Fruit fly (Drosophila melanogaster) whole organism, embryonic: ENCODE measurements around the gene tmod.

Experiments
- Atf3 ChIP-seq: fragments of 200-800 bp; sonication (Bioruptor generic); optimal IDR thresholded peaks from 3 replicates; lab custom pipeline; 2016; ENCODE audit warnings: missing biosample characterization, missing genetic modification characterization
- CG10209 ChIP-seq: fragments of 200-800 bp; sonication (Bioruptor generic); optimal IDR thresholded peaks from 3 replicates; lab custom pipeline; 2017; ENCODE audit warnings: missing biosample characterization, mild to moderate bottlenecking, missing genetic modification characterization, missing genetic modification reagents
- CG11504 ChIP-seq: fragments of 200-800 bp; sonication (Bioruptor generic); optimal IDR thresholded peaks from 3 replicates; lab custom pipeline; 2019; ENCODE audit warnings: missing biosample characterization, mild to moderate bottlenecking, missing genetic modification characterization, moderate library complexity
- CG11696 ChIP-seq: fragments of 200-800 bp; sonication (Bioruptor generic); IDR thresholded peaks from 2 replicates; pipeline ENCODE4 v1.3.6; 2022; ENCODE audit warnings: missing biosample characterization, missing genetic modification characterization
- CG12219 ChIP-seq: fragments of 200-800 bp; sonication (Bioruptor generic); optimal IDR thresholded peaks from 3 replicates; lab custom pipeline; 2018; ENCODE audit warnings: missing biosample characterization, mild to moderate bottlenecking, missing genetic modification characterization
- CG12236 ChIP-seq: fragments of 200-800 bp; sonication (Bioruptor generic); optimal IDR thresholded peaks from 2 replicates; lab custom pipeline; 2016; ENCODE audit warnings: missing biosample characterization, missing genetic modification characterization
- CG14965 ChIP-seq: fragments of 200-800 bp; sonication (Bioruptor generic); optimal IDR thresholded peaks from 2 replicates; lab custom pipeline; 2016; ENCODE audit warnings: missing biosample characterization, missing genetic modification characterization, borderline replicate concordance
- CG15601 ChIP-seq: fragments of 200-800 bp; sonication (Bioruptor generic); optimal IDR thresholded peaks from 3 replicates; lab custom pipeline; 2019; ENCODE audit warnings: missing biosample characterization, mild to moderate bottlenecking, missing genetic modification characterization, moderate library complexity
- CG16815 ChIP-seq: fragments of 200-800 bp; sonication (Bioruptor generic); optimal IDR thresholded peaks from 3 replicates; lab custom pipeline; 2017; ENCODE audit warnings: missing biosample characterization, mild to moderate bottlenecking, missing genetic modification characterization
- CG16863 ChIP-seq: fragments of 200-800 bp; sonication (Bioruptor generic); optimal IDR thresholded peaks from 3 replicates; lab custom pipeline; 2016; ENCODE audit warnings: missing biosample characterization, missing genetic modification characterization
- CG1832 ChIP-seq: fragments of 200-800 bp; sonication (Bioruptor generic); optimal IDR thresholded peaks from 2 replicates; lab custom pipeline; 2017; ENCODE audit warnings: missing biosample characterization, mild to moderate bottlenecking, missing genetic modification characterization, inconsistent platforms
- CG2199 ChIP-seq: fragments of 200-800 bp; sonication (Bioruptor generic); IDR thresholded peaks from 3 replicates; pipeline ENCODE4 v1.3.6; 2022; ENCODE audit warnings: missing biosample characterization, missing genetic modification characterization
- CG3065 ChIP-seq: fragments of 200-800 bp; sonication (Bioruptor generic); optimal IDR thresholded peaks from 2 replicates; lab custom pipeline; 2016; ENCODE audit warnings: missing biosample characterization, missing genetic modification characterization
- CG31365 ChIP-seq: fragments of 200-800 bp; sonication (Bioruptor generic); optimal IDR thresholded peaks from 2 replicates; lab custom pipeline; 2018; ENCODE audit warnings: missing biosample characterization, mild to moderate bottlenecking, missing genetic modification characterization
- CG34422 ChIP-seq: fragments of 200-800 bp; sonication (Bioruptor generic); IDR thresholded peaks from 3 replicates; pipeline ENCODE4 v1.3.6; 2022; ENCODE audit warnings: missing biosample characterization, missing genetic modification characterization
- CG3847 ChIP-seq: fragments of 200-800 bp; sonication (Bioruptor generic); IDR thresholded peaks from 2 replicates; pipeline ENCODE4 v1.3.6; 2022; ENCODE audit warnings: missing biosample characterization, missing genetic modification characterization
- CG3995 ChIP-seq: fragments of 200-800 bp; sonication (Bioruptor generic); optimal IDR thresholded peaks from 3 replicates; lab custom pipeline; 2016; ENCODE audit warnings: missing biosample characterization, missing genetic modification characterization
- CG4360 ChIP-seq: fragments of 200-800 bp; sonication (Bioruptor generic); IDR thresholded peaks from 2 replicates; pipeline ENCODE4 v1.3.6; 2022; ENCODE audit warnings: missing biosample characterization, missing genetic modification characterization
- CG8089 ChIP-seq: fragments of 200-800 bp; sonication (Bioruptor generic); optimal IDR thresholded peaks from 3 replicates; lab custom pipeline; 2016; ENCODE audit warnings: missing biosample characterization, missing genetic modification characterization
- CG8388 ChIP-seq: fragments of 200-800 bp; sonication (Bioruptor generic); optimal IDR thresholded peaks from 2 replicates; lab custom pipeline; 2019; ENCODE audit warnings: missing biosample characterization, mild to moderate bottlenecking, missing genetic modification characterization, moderate library complexity
- CG9215 ChIP-seq: fragments of 200-800 bp; sonication (Bioruptor generic); IDR thresholded peaks from 2 replicates; pipeline ENCODE4 v1.3.6; 2022; ENCODE audit warnings: missing biosample characterization, missing genetic modification characterization
- CG9437 ChIP-seq: fragments of 200-800 bp; sonication (Bioruptor generic); optimal IDR thresholded peaks from 2 replicates; lab custom pipeline; 2018; ENCODE audit warnings: missing biosample characterization, mild to moderate bottlenecking, missing genetic modification characterization
- CG9797 ChIP-seq: fragments of 200-800 bp; sonication (Bioruptor generic); optimal IDR thresholded peaks from 3 replicates; lab custom pipeline; 2018; ENCODE audit warnings: missing biosample characterization, mild to moderate bottlenecking, missing genetic modification characterization
- CHES-1-like ChIP-seq: fragments of 200-800 bp; sonication (Bioruptor generic); optimal IDR thresholded peaks from 2 replicates; lab custom pipeline; 2016; ENCODE audit warnings: missing biosample characterization, missing genetic modification characterization
- Dp ChIP-seq: fragments of 200-800 bp; sonication (Bioruptor generic); optimal IDR thresholded peaks from 2 replicates; lab custom pipeline; 2018; ENCODE audit warnings: missing biosample characterization, mild to moderate bottlenecking, missing genetic modification characterization, moderate library complexity
- ERR ChIP-seq: fragments of 200-800 bp; sonication (Bioruptor generic); optimal IDR thresholded peaks from 2 replicates; lab custom pipeline; 2016; ENCODE audit warnings: missing biosample characterization, missing genetic modification characterization
- Gug ChIP-seq: fragments of 200-800 bp; sonication (Bioruptor generic); IDR thresholded peaks from 4 replicates; pipeline ENCODE4 v1.3.6; 2022; ENCODE audit warnings: missing biosample characterization, missing genetic modification characterization
- Hey ChIP-seq: fragments of 200-800 bp; sonication (Bioruptor generic); optimal IDR thresholded peaks from 3 replicates; lab custom pipeline; 2018; ENCODE audit warnings: missing biosample characterization, mild to moderate bottlenecking, missing genetic modification characterization
- MTF-1 ChIP-seq: fragments of 200-800 bp; sonication (Bioruptor generic); optimal IDR thresholded peaks from 2 replicates; lab custom pipeline; 2018; ENCODE audit warnings: missing biosample characterization, mild to moderate bottlenecking, missing genetic modification characterization, borderline replicate concordance
- NfI ChIP-seq: fragments of 200-800 bp; sonication (Bioruptor generic); optimal IDR thresholded peaks from 3 replicates; lab custom pipeline; 2018; ENCODE audit warnings: missing biosample characterization, mild to moderate bottlenecking, missing genetic modification characterization, moderate library complexity
- Poxn ChIP-seq: fragments of 200-800 bp; sonication (Bioruptor generic); IDR thresholded peaks from 2 replicates; pipeline ENCODE4 v1.3.6; 2022; ENCODE audit warnings: missing biosample characterization, missing genetic modification characterization
- Spps ChIP-seq: fragments of 200-800 bp; sonication (Bioruptor generic); optimal IDR thresholded peaks from 2 replicates; lab custom pipeline; 2018; ENCODE audit warnings: missing biosample characterization, mild to moderate bottlenecking, missing genetic modification characterization
- Xbp1 ChIP-seq: fragments of 200-800 bp; sonication (Bioruptor generic); optimal IDR thresholded peaks from 3 replicates; lab custom pipeline; 2016; ENCODE audit warnings: missing biosample characterization, mild to moderate bottlenecking, missing genetic modification characterization
- ap ChIP-seq: fragments of 200-800 bp; sonication (Bioruptor generic); IDR thresholded peaks from 2 replicates; pipeline ENCODE4 v1.3.6; 2022; ENCODE audit warnings: missing biosample characterization, missing genetic modification characterization
- ara ChIP-seq: fragments of 200-800 bp; sonication (Bioruptor generic); IDR thresholded peaks from 2 replicates; pipeline ENCODE4 v1.3.6; 2022; ENCODE audit warnings: missing biosample characterization, missing genetic modification characterization
- bsh ChIP-seq, 2 experiments: fragments of 200-800 bp; sonication (Bioruptor generic); optimal IDR thresholded peaks; 2 replicates each; lab custom pipeline; 2017 to 2018; ENCODE audit warnings: mild to moderate bottlenecking in 2 of 2, missing biosample characterization in 2 of 2, missing genetic modification characterization in 2 of 2, moderate library complexity in 1 of 2
- corto ChIP-seq: fragments of 200-800 bp; sonication (Bioruptor generic); optimal IDR thresholded peaks from 2 replicates; lab custom pipeline; 2016; ENCODE audit warnings: missing biosample characterization, mild to moderate bottlenecking, missing genetic modification characterization, moderate library complexity
- disco-r ChIP-seq: fragments of 200-800 bp; sonication (Bioruptor generic); optimal IDR thresholded peaks from 2 replicates; lab custom pipeline; 2016; ENCODE audit warnings: missing biosample characterization, missing genetic modification characterization
- dmrt99B ChIP-seq: fragments of 200-800 bp; sonication (Bioruptor generic); optimal IDR thresholded peaks from 2 replicates; lab custom pipeline; 2018; ENCODE audit warnings: missing biosample characterization, mild to moderate bottlenecking, missing genetic modification characterization, moderate library complexity
- eyg ChIP-seq: fragments of 200-800 bp; sonication (Bioruptor generic); optimal IDR thresholded peaks from 3 replicates; lab custom pipeline; 2016; ENCODE audit warnings: missing biosample characterization, missing genetic modification characterization
- gcm2 ChIP-seq: fragments of 200-800 bp; sonication (Bioruptor generic); optimal IDR thresholded peaks from 2 replicates; lab custom pipeline; 2016; ENCODE audit warnings: missing biosample characterization, missing genetic modification characterization
- her ChIP-seq: fragments of 200-800 bp; sonication (Bioruptor generic); optimal IDR thresholded peaks from 2 replicates; lab custom pipeline; 2016; ENCODE audit warnings: missing biosample characterization, missing genetic modification characterization
- knrl ChIP-seq: fragments of 200-800 bp; sonication (Bioruptor generic); IDR thresholded peaks from 3 replicates; pipeline ENCODE4 v1.3.6; 2022; ENCODE audit warnings: missing biosample characterization, missing genetic modification characterization; ENCODE audit not compliant: partially characterized antibody
- mirr ChIP-seq: fragments of 200-800 bp; sonication (Bioruptor generic); optimal IDR thresholded peaks from 3 replicates; lab custom pipeline; 2018; ENCODE audit warnings: missing biosample characterization, mild to moderate bottlenecking, missing genetic modification characterization
- odd ChIP-seq: fragments of 200-800 bp; sonication (Bioruptor generic); optimal IDR thresholded peaks from 2 replicates; lab custom pipeline; 2017; ENCODE audit warnings: missing biosample characterization, mild to moderate bottlenecking, missing genetic modification characterization
- sim ChIP-seq: fragments of 200-800 bp; sonication (Bioruptor generic); IDR thresholded peaks from 2 replicates; pipeline ENCODE4 v1.3.6; 2022; ENCODE audit warnings: missing biosample characterization, missing genetic modification characterization
- sisA ChIP-seq: fragments of 200-800 bp; sonication (Bioruptor generic); IDR thresholded peaks from 2 replicates; pipeline ENCODE4 v1.3.6; 2022; ENCODE audit warnings: missing biosample characterization, missing genetic modification characterization
- tin ChIP-seq: fragments of 200-800 bp; sonication (Bioruptor generic); optimal IDR thresholded peaks from 3 replicates; lab custom pipeline; 2016; ENCODE audit warnings: missing biosample characterization, missing genetic modification characterization
- toy ChIP-seq: fragments of 200-800 bp; sonication (Bioruptor generic); IDR thresholded peaks from 2 replicates; pipeline ENCODE4 v1.3.6; 2022; ENCODE audit warnings: missing biosample characterization, missing genetic modification characterization
- wdn ChIP-seq: fragments of 200-800 bp; sonication (Bioruptor generic); IDR thresholded peaks from 2 replicates; pipeline ENCODE4 v1.3.6; 2022; ENCODE audit warnings: missing biosample characterization, missing genetic modification characterization

tmod gene

DNA sequence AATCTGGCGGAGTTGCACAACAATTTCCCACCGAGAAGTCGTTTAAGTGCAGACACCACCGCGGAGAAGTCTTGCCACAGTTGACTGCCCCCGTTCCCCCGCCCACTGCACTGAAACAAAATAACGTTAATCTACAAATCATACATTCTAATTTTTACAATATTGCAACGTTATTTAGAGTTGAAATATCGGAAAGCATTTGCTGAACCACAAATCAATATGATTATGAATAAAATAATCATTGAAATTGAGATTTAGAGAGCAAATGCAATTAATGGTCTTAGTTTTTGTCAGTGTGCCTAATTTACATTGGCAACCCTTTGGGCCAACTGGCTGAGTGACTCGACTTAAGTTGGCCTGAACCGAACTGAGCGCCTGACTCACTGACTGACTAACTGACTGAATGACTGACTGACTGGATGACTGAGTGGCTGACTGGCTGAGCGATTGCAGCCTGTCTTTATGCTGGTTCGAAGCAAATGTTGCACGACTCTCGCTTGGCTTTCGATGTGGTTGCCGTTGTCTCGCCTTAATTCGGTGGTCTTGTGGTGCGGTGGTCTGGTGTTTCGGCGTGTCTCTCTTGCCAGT is 38.2 kb downstream of the tmod start (continued):
- no peak for TF ChIP-seq CG11504 (tag; lab: Kevin White, UChicago)
- peak; percentile 1 for TF ChIP-seq disco-r (GFP tag; lab: Kevin White, UChicago)
- peak; percentile 82 for TF ChIP-seq Xbp1 (GFP tag; lab: Kevin White, UChicago)
- no peak for TF ChIP-seq CG9797
- TF ChIP-seq ERR (GFP tag; lab: Kevin White, UChicago) = peak; percentile 45
- no peak for TF ChIP-seq toy (GFP tag; lab: Robert Waterston, UW)
- TF ChIP-seq CG1832 = no peak
- TF ChIP-seq Spps (tag; lab: Kevin White, UChicago) = peak; percentile 71
- TF ChIP-seq CG10209 (GFP tag; lab: Kevin White, UChicago) = peak; percentile 85
- TF ChIP-seq Poxn (GFP tag; lab: Robert Waterston, UW) = no peak
- TF ChIP-seq wdn (GFP tag; lab: Robert Waterston, UW) = 0 out of 2 replicates have a peak, but pooled peaks have one; percentile 13
- TF ChIP-seq CG3847 (GFP tag; lab: Robert Waterston, UW) = peak; percentile 65
- TF ChIP-seq ara (GFP tag; lab: Robert Waterston, UW) = peak; percentile 86
- peak; percentile 86 for TF ChIP-seq CG8388
- TF ChIP-seq MTF-1 = peak; percentile 37
- peak; percentile 70 for TF ChIP-seq CG16863
- TF ChIP-seq CG34422 (GFP tag; lab: Robert Waterston, UW) = peak; percentile 60; the same call in 2 of the 3 replicates
- TF ChIP-seq CG3065 (GFP tag; lab: Kevin White, UChicago) = peak; percentile 6
- TF ChIP-seq CG4360 (GFP tag; lab: Robert Waterston, UW) = peak; percentile 26; the same call in 1 of the 2 replicates
- TF ChIP-seq ap (GFP tag; lab: Robert Waterston, UW) = peak; percentile 78
- TF ChIP-seq Gug (GFP tag; lab: Robert Waterston, UW) = peak; percentile 58; the same call in 2 of the 4 replicates
- TF ChIP-seq CG3995 (GFP tag; lab: Kevin White, UChicago) = no peak
- TF ChIP-seq CG12219 (GFP tag; lab: Kevin White, UChicago) = peak; percentile 82
- TF ChIP-seq sim (GFP tag; lab: Robert Waterston, UW) = peak; percentile 69; the same call in 1 of the 2 replicates
- TF ChIP-seq eyg (GFP tag; lab: Kevin White, UChicago) = peak; percentile 13
- peak; percentile 68 for TF ChIP-seq Atf3
- peak; percentile 86 for TF ChIP-seq sisA (GFP tag; lab: Robert Waterston, UW)
- peak; percentile 36 for TF ChIP-seq gcm2 (GFP tag; lab: Kevin White, UChicago)
- TF ChIP-seq CG12236 (GFP tag; lab: Kevin White, UChicago) = peak; percentile 62
- TF ChIP-seq NfI (GFP tag; lab: Kevin White, UChicago) = peak; percentile 72
- no peak for TF ChIP-seq knrl
- no peak for TF ChIP-seq Dp (GFP tag; lab: Kevin White, UChicago)
- TF ChIP-seq CG9215 = peak; percentile 35; the same call in 1 of the 2 replicates
- peak; percentile 91 for TF ChIP-seq dmrt99B (tag; lab: Kevin White, UChicago)
- peak; percentile 30 for TF ChIP-seq odd (GFP tag; lab: Kevin White, UChicago)
- TF ChIP-seq Hey (tag; lab: Kevin White, UChicago) = no peak
- peak; percentile 61; the same call in 1 of the 3 replicates for TF ChIP-seq CG2199 (GFP tag; lab: Robert Waterston, UW)
- TF ChIP-seq her (GFP tag; lab: Kevin White, UChicago) = peak; percentile 28
- peak; percentile 82 for TF ChIP-seq CG15601 (tag; lab: Kevin White, UChicago)
- peak; percentile 73 for TF ChIP-seq tin (GFP tag; lab: Kevin White, UChicago)
- TF ChIP-seq bsh (GFP tag; optimal IDR thresholded peaks at IDR 0.05; lab: Kevin White, UChicago) = peak; percentile 69 to 93
- peak; percentile 75 for TF ChIP-seq corto (GFP tag; lab: Kevin White, UChicago)
- TF ChIP-seq CHES-1-like (GFP tag; lab: Kevin White, UChicago) = peak; percentile 44
- no peak for TF ChIP-seq mirr (GFP tag; lab: Kevin White, UChicago)
- TF ChIP-seq CG8089 (GFP tag; lab: Kevin White, UChicago) = peak; percentile 51
- TF ChIP-seq CG31365 (tag; lab: Kevin White, UChicago) = peak; percentile 48
- no peak for TF ChIP-seq CG14965 (GFP tag; lab: Kevin White, UChicago)
- peak; percentile 23 for TF ChIP-seq CG16815 (GFP tag; lab: Kevin White, UChicago)
- peak; percentile 65 for TF ChIP-seq CG9437 (GFP tag; lab: Kevin White, UChicago)
- TF ChIP-seq CG11696 (GFP tag; lab: Robert Waterston, UW) = peak; percentile 59
